Worm (Caenorhabditis elegans) whole organism, L2 larva: ENCODE results near the gene C08H9.16.

Experiments used
- aly-2 ChIP-seq: fragments of 150-350 bp; optimal IDR thresholded peaks from 2 replicates; lab custom pipeline; 2014; ENCODE audit warnings: missing biosample characterization, missing genetic modification characterization
- lin-13 ChIP-seq: fragments of 150-350 bp; optimal IDR thresholded peaks from 2 replicates; lab custom pipeline; 2014; ENCODE audit warnings: missing biosample characterization, missing genetic modification reagents, missing genetic modification characterization
- nhr-77 ChIP-seq: fragments of 150-350 bp; optimal IDR thresholded peaks from 2 replicates; lab custom pipeline; 2014; ENCODE audit warnings: missing biosample characterization, missing genetic modification characterization
- ztf-11 ChIP-seq: sonication (generic microtip); optimal IDR thresholded peaks from 2 replicates; lab custom pipeline; 2017; ENCODE audit warnings: missing biosample characterization, missing genetic modification characterization

ce11 chrII:9934570-9934969 lies 42.0 kb downstream of the C08H9.16 start:
- no peak for TF ChIP-seq nhr-77
- no peak for TF ChIP-seq ztf-11
- no peak for TF ChIP-seq lin-13 (GFP tag; lab: Kevin White, UChicago)
- no peak for TF ChIP-seq aly-2
